Fruit fly (Drosophila melanogaster): ENCODE measurements around the gene CG5708.

CG5708 gene

dm6 chr2L:10251592-10251991 is 25.0 kb upstream of the CG5708 start, which contains the start of gene Ror:
Gene Ror, plus strand, starts transcription at chr2L:10251843.
- no peak for TF ChIP-seq ovo (GFP tag; optimal IDR thresholded peaks at IDR 0.05)
- TF ChIP-seq cic (GFP tag; optimal IDR thresholded peaks at IDR 0.05), result no peak
- no peak for TF ChIP-seq CG33017 (tag; optimal IDR thresholded peaks at IDR 0.05)
- no peak for TF ChIP-seq kay (GFP tag; ENCODE audit: borderline replicate concordance)
- TF ChIP-seq bab1 (GFP tag; optimal IDR thresholded peaks at IDR 0.05), result no peak
- no peak for TF ChIP-seq CG7101 (tag; optimal IDR thresholded peaks at IDR 0.05)
- TF ChIP-seq Crg-1 (GFP tag; optimal IDR thresholded peaks at IDR 0.05), result no peak
- no peak for TF ChIP-seq tj (GFP tag; optimal IDR thresholded peaks at IDR 0.05)
- TF ChIP-seq CG12768 (GFP tag; optimal IDR thresholded peaks at IDR 0.05), result no peak
- no peak for TF ChIP-seq Clk (GFP tag; optimal IDR thresholded peaks at IDR 0.05)
- no peak for TF ChIP-seq CG7045 (GFP tag; optimal IDR thresholded peaks at IDR 0.05)
- no peak for TF ChIP-seq pad (GFP tag; optimal IDR thresholded peaks at IDR 0.05)
- no peak for TF ChIP-seq CG5204 (GFP tag; optimal IDR thresholded peaks at IDR 0.05)
- TF ChIP-seq CG14711 (tag; optimal IDR thresholded peaks at IDR 0.05), result no peak
- no peak for TF ChIP-seq CG1620 (GFP tag; optimal IDR thresholded peaks at IDR 0.05)
- TF ChIP-seq CG11617 (GFP tag; optimal IDR thresholded peaks at IDR 0.05), result no peak
- no peak for TF ChIP-seq Hr96 (GFP tag; optimal IDR thresholded peaks at IDR 0.05)
- TF ChIP-seq Mnt (GFP tag; optimal IDR thresholded peaks at IDR 0.05), result no peak
- no peak for TF ChIP-seq toe (GFP tag; optimal IDR thresholded peaks at IDR 0.05)
- TF ChIP-seq cnc (optimal IDR thresholded peaks at IDR 0.05), result no peak

- TF ChIP-seq cic (GFP tag; optimal IDR thresholded peaks at IDR 0.05), result peak; percentile 38
- TF ChIP-seq CG5204 (GFP tag; optimal IDR thresholded peaks at IDR 0.05), result no peak
- no peak for TF ChIP-seq CG12768 (GFP tag; optimal IDR thresholded peaks at IDR 0.05)
- TF ChIP-seq toe (GFP tag; optimal IDR thresholded peaks at IDR 0.05), result no peak
- TF ChIP-seq ovo (GFP tag; optimal IDR thresholded peaks at IDR 0.05), result no peak
- no peak for TF ChIP-seq CG11617 (GFP tag; optimal IDR thresholded peaks at IDR 0.05)
- no peak for TF ChIP-seq cnc (optimal IDR thresholded peaks at IDR 0.05)
- TF ChIP-seq CG7101 (tag; optimal IDR thresholded peaks at IDR 0.05), result no peak
- no peak for TF ChIP-seq tj (GFP tag; optimal IDR thresholded peaks at IDR 0.05)
- TF ChIP-seq Clk (GFP tag; optimal IDR thresholded peaks at IDR 0.05), result no peak
- no peak for TF ChIP-seq Crg-1 (GFP tag; optimal IDR thresholded peaks at IDR 0.05)
- no peak for TF ChIP-seq CG1620 (GFP tag; optimal IDR thresholded peaks at IDR 0.05)
- no peak for TF ChIP-seq CG33017 (tag; optimal IDR thresholded peaks at IDR 0.05)
- peak; percentile 51 for TF ChIP-seq bab1 (GFP tag; optimal IDR thresholded peaks at IDR 0.05)
- TF ChIP-seq Mnt (GFP tag; optimal IDR thresholded peaks at IDR 0.05), result peak; percentile 30
- no peak for TF ChIP-seq pad (GFP tag; optimal IDR thresholded peaks at IDR 0.05)
- peak; percentile 98 for TF ChIP-seq kay (GFP tag; ENCODE audit: borderline replicate concordance)
- no peak for TF ChIP-seq Hr96 (GFP tag; optimal IDR thresholded peaks at IDR 0.05)
- TF ChIP-seq CG14711 (tag; optimal IDR thresholded peaks at IDR 0.05), result peak; percentile 25
- TF ChIP-seq CG7045 (GFP tag; optimal IDR thresholded peaks at IDR 0.05), result no peak
These were observed 23.8 kb upstream of the CG5708 start, which contains the start of the genes bsk and CG31717 for dm6 chr2L:10250441-10250847. Gene bsk, minus strand, starts transcription at chr2L:10250501. Gene CG31717, plus strand, starts transcription at chr2L:10250737.

dm6 chr2L:10249655-10250202 is 23.1 kb upstream of the CG5708 start:
- no peak for TF ChIP-seq CG12768 (GFP tag; optimal IDR thresholded peaks at IDR 0.05)
- peak; percentile 22 for TF ChIP-seq Mnt (GFP tag; optimal IDR thresholded peaks at IDR 0.05)
- no peak for TF ChIP-seq CG11617 (GFP tag; optimal IDR thresholded peaks at IDR 0.05)
- peak; percentile 28 for TF ChIP-seq kay (GFP tag; ENCODE audit: borderline replicate concordance)
- peak; percentile 41 for TF ChIP-seq Crg-1 (GFP tag; optimal IDR thresholded peaks at IDR 0.05)
- TF ChIP-seq toe (GFP tag; optimal IDR thresholded peaks at IDR 0.05), result no peak
- TF ChIP-seq CG7101 (tag; optimal IDR thresholded peaks at IDR 0.05), result peak; percentile 6
- peak; percentile 60 for TF ChIP-seq cic (GFP tag; optimal IDR thresholded peaks at IDR 0.05)
- TF ChIP-seq CG7045 (GFP tag; optimal IDR thresholded peaks at IDR 0.05), result peak; percentile 7

- TF ChIP-seq CG12768 (GFP tag; optimal IDR thresholded peaks at IDR 0.05) (no peak), cnc (optimal IDR thresholded peaks at IDR 0.05) (no peak), toe (GFP tag; optimal IDR thresholded peaks at IDR 0.05) (no peak), CG1620 (GFP tag; optimal IDR thresholded peaks at IDR 0.05) (peak; percentile 22), pad (GFP tag; optimal IDR thresholded peaks at IDR 0.05) (no peak), CG5204 (GFP tag; optimal IDR thresholded peaks at IDR 0.05) (no peak), CG11617 (GFP tag; optimal IDR thresholded peaks at IDR 0.05) (no peak), ovo (GFP tag; optimal IDR thresholded peaks at IDR 0.05) (peak; percentile 27), tj (GFP tag; optimal IDR thresholded peaks at IDR 0.05) (peak; percentile 14), kay (GFP tag; ENCODE audit: borderline replicate concordance) (no peak), Crg-1 (GFP tag; optimal IDR thresholded peaks at IDR 0.05) (no peak), CG33017 (tag; optimal IDR thresholded peaks at IDR 0.05) (no peak), Hr96 (GFP tag; optimal IDR thresholded peaks at IDR 0.05) (no peak), Mnt (GFP tag; optimal IDR thresholded peaks at IDR 0.05) (peak; percentile 94), CG7045 (GFP tag; optimal IDR thresholded peaks at IDR 0.05) (no peak), Clk (GFP tag; optimal IDR thresholded peaks at IDR 0.05) (no peak), bab1 (GFP tag; optimal IDR thresholded peaks at IDR 0.05) (peak; percentile 44), cic (GFP tag; optimal IDR thresholded peaks at IDR 0.05) (peak; percentile 66), CG14711 (tag; optimal IDR thresholded peaks at IDR 0.05) (peak; percentile 32), CG7101 (tag; optimal IDR thresholded peaks at IDR 0.05) (no peak)
These were observed 20.2 kb upstream of the CG5708 start, which contains the start of gene chico for dm6 chr2L:10246785-10247190. Gene chico, minus strand, starts transcription at chr2L:10247078.

dm6 chr2L:10238726-10239652 is 12.4 kb upstream of the CG5708 start, which contains the start of gene me31B:
Gene me31B, plus strand, starts transcription at chr2L:10239341.
- TF ChIP-seq kay (GFP tag; ENCODE audit: borderline replicate concordance), result peak; percentile 70
- TF ChIP-seq CG33017 (tag; optimal IDR thresholded peaks at IDR 0.05), result no peak
- peak; percentile 30 for TF ChIP-seq tj (GFP tag; optimal IDR thresholded peaks at IDR 0.05)
- TF ChIP-seq CG7101 (tag; optimal IDR thresholded peaks at IDR 0.05), result no peak
- TF ChIP-seq toe (GFP tag; optimal IDR thresholded peaks at IDR 0.05), result no peak
- no peak for TF ChIP-seq Crg-1 (GFP tag; optimal IDR thresholded peaks at IDR 0.05)
- no peak for TF ChIP-seq Clk (GFP tag; optimal IDR thresholded peaks at IDR 0.05)

All from whole organism, adult.